Worm (Caenorhabditis elegans): ENCODE measurements around the gene K09A11.1.

DNA sequence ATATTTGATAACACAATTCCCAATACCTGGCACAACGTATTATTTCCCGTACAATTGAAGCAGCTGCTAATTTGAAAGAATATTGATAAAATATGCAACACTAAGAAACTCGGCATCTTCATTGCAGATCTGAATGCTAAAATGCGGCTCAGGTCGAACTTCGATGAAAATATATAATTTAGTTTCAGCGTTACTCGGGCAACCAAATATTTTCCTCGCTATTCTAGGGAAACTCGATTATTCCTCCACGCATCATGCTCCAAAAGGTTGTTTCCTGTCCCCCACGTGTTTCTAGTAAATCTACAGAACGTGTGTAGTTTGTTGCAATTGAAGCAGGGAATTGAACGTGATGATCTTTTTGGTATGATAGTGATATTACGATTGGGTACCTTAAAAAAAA is 13.2 kb upstream of the K09A11.1 start:
- TF ChIP-seq C08G9.2 (tag; optimal IDR thresholded peaks at IDR 0.05): no peak
- TF ChIP-seq fax-1 (tag; optimal IDR thresholded peaks at IDR 0.05): no peak
- no peak for TF ChIP-seq pha-4 (tag; optimal IDR thresholded peaks at IDR 0.05)
- TF ChIP-seq hlh-15 (tag; optimal IDR thresholded peaks at IDR 0.05): no peak
- TF ChIP-seq ceh-30 (tag; optimal IDR thresholded peaks at IDR 0.05): no peak
- TF ChIP-seq ama-1 (optimal IDR thresholded peaks at IDR 0.05): no peak
- TF ChIP-seq lin-11 (tag; optimal IDR thresholded peaks at IDR 0.05): no peak
- no peak for TF ChIP-seq ets-4 (tag; optimal IDR thresholded peaks at IDR 0.05)
- no peak for TF ChIP-seq nfya-1 (tag; optimal IDR thresholded peaks at IDR 0.05)
- TF ChIP-seq elt-2 (tag; optimal IDR thresholded peaks at IDR 0.05): no peak
- TF ChIP-seq hlh-6 (tag; optimal IDR thresholded peaks at IDR 0.05): no peak
- no peak for TF ChIP-seq pat-9 (tag; optimal IDR thresholded peaks at IDR 0.05)

Data from whole organism, late embryonic.